Worm (Caenorhabditis elegans) whole organism, L2 larva: ENCODE results near the gene ctsa-4.1.

ENCODE experiments used
- F13H6.1 ChIP-seq: sonication (generic microtip); optimal IDR thresholded peaks from 2 replicates; lab custom pipeline; 2016; ENCODE audit warnings: missing genetic modification characterization, missing compliant biosample characterization
- R02D3.7 ChIP-seq: fragments of 150-350 bp; optimal IDR thresholded peaks from 2 replicates; lab custom pipeline; 2014; ENCODE audit warnings: missing biosample characterization, missing genetic modification characterization
- ZK546.5 ChIP-seq: sonication (generic microtip); optimal IDR thresholded peaks from 2 replicates; lab custom pipeline; 2017; ENCODE audit warnings: missing biosample characterization, missing genetic modification characterization
- alr-1 ChIP-seq: fragments of 150-350 bp; optimal IDR thresholded peaks from 2 replicates; lab custom pipeline; 2014; ENCODE audit warnings: missing biosample characterization, missing genetic modification characterization
- ama-1 ChIP-seq: fragments of 150-350 bp; optimal IDR thresholded peaks from 2 replicates; lab custom pipeline; 2018; ENCODE audit warnings: inconsistent platforms
- elt-1 ChIP-seq: fragments of 150-350 bp; optimal IDR thresholded peaks from 2 replicates; lab custom pipeline; 2014; ENCODE audit warnings: missing biosample characterization, missing genetic modification characterization
- lin-13 ChIP-seq: fragments of 150-350 bp; optimal IDR thresholded peaks from 2 replicates; lab custom pipeline; 2014; ENCODE audit warnings: missing biosample characterization, missing genetic modification reagents, missing genetic modification characterization
- lin-39 ChIP-seq: fragments of 150-350 bp; optimal IDR thresholded peaks from 2 replicates; lab custom pipeline; 2014; ENCODE audit warnings: missing biosample characterization, missing genetic modification reagents, missing genetic modification characterization
- nhr-23 ChIP-seq: fragments of 150-350 bp; optimal IDR thresholded peaks from 2 replicates; lab custom pipeline; 2014; ENCODE audit warnings: missing biosample characterization, missing genetic modification reagents, missing genetic modification characterization
- nhr-6 ChIP-seq: fragments of 150-350 bp; optimal IDR thresholded peaks from 2 replicates; lab custom pipeline; 2014; ENCODE audit warnings: missing biosample characterization, missing genetic modification characterization
- snpc-4 ChIP-seq: fragments of 150-350 bp; optimal IDR thresholded peaks from 2 replicates; lab custom pipeline; 2014; ENCODE audit warnings: missing biosample characterization, missing genetic modification characterization
- unc-62 ChIP-seq: fragments of 150-350 bp; optimal IDR thresholded peaks from 2 replicates; lab custom pipeline; 2014; ENCODE audit warnings: missing biosample characterization, missing genetic modification reagents, missing genetic modification characterization

DNA sequence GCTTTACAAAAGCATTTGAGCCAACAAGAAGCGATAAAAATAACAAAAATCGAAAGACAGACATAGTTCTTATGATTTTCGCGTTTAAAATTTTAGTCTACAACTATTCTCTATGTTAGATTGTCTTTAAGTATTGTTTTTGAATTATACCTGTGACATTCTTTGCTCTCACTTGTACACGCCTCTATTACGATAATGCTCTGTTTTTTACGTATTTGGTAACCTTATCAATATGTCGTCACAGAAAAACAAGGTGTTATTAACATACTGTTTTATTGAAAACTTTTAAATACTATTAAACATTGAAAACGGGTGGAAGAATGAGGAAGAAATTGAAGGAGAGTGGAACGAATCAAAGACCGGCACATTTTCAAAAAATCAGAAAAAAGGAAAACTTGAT is 40.5 kb downstream of the ctsa-4.1 start, which contains the start of gene spp-11:
- no peak for TF ChIP-seq ZK546.5 (tag; lab: Kevin White, UChicago)
- no peak for TF ChIP-seq lin-39
- TF ChIP-seq lin-13 (GFP tag; lab: Kevin White, UChicago) = no peak
- TF ChIP-seq nhr-23 (tag; lab: Kevin White, UChicago) = no peak
- no peak for TF ChIP-seq elt-1 (tag; lab: Kevin White, UChicago)
- no peak for TF ChIP-seq snpc-4 (tag; lab: Kevin White, UChicago)
- TF ChIP-seq nhr-6 = no peak
- TF ChIP-seq R02D3.7 (tag; lab: Kevin White, UChicago) = no peak
- no peak for TF ChIP-seq ama-1 (lab: Kevin White, UChicago)
- no peak for TF ChIP-seq alr-1
- TF ChIP-seq unc-62 (GFP tag; lab: Kevin White, UChicago) = no peak
- TF ChIP-seq F13H6.1 = no peak
